Worm (Caenorhabditis elegans): ENCODE data around the gene ssr-2.

- no peak for TF ChIP-seq W03F9.2 (tag; optimal IDR thresholded peaks at IDR 0.05)
- TF ChIP-seq him-1 (tag; optimal IDR thresholded peaks at IDR 0.05) = no peak
- no peak for TF ChIP-seq dao-5 (tag; optimal IDR thresholded peaks at IDR 0.05)
Measured at ce11 chrX:2858380-2858779, 30.8 kb upstream of the ssr-2 start.

Data from whole organism, L4/young adult.